Fruit fly (Drosophila melanogaster): ENCODE data around the gene CG43799.

DNA sequence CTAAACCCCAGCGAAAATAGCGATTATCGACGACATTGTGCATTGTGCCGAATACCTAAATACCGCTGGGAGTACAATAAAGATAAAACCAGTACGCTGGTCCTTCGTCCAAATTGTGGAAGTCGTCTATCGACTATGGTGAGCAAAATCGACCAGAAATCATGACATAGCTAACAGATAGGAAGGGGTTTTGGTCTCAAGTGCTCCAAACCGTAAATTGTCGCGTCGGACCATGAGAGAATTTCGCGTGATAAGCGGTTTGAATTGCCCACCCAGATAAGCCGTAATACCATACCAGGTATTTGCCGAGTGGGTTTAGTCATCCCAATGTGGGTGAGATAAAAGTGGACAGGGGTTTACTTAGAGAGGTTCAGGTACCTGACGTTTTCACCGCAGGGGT lies 9.6 kb upstream of the CG43799 start:
- TF ChIP-seq Gug (GFP tag; IDR thresholded peaks at IDR 0.05) (no peak), Met (GFP tag; optimal IDR thresholded peaks at IDR 0.05) (no peak), esn (GFP tag; optimal IDR thresholded peaks at IDR 0.05) (no peak), OdsH (GFP tag; optimal IDR thresholded peaks at IDR 0.05) (no peak), Hr39 (GFP tag; optimal IDR thresholded peaks at IDR 0.05) (no peak), CG31627 (GFP tag; optimal IDR thresholded peaks at IDR 0.05) (no peak), CG3919 (GFP tag; optimal IDR thresholded peaks at IDR 0.05) (no peak), CG32006 (GFP tag; optimal IDR thresholded peaks at IDR 0.05) (no peak), CG6276 (GFP tag; optimal IDR thresholded peaks at IDR 0.05) (no peak), vri (GFP tag; optimal IDR thresholded peaks at IDR 0.05) (peak; percentile 71), net (GFP tag; optimal IDR thresholded peaks at IDR 0.05) (no peak), Sox102F (GFP tag; optimal IDR thresholded peaks at IDR 0.05) (no peak)
